Worm (Caenorhabditis elegans): ENCODE results near the gene ZK673.2.

Gene ZK673.2

ce11 chrII:10447348-10448316, at the start of gene ZK673.2:
Gene ZK673.2 (plus strand): TSS chrII:10448266.
- TF ChIP-seq ceh-63 (GFP tag; optimal IDR thresholded peaks at IDR 0.05): no peak
- TF ChIP-seq ztf-11 (tag; optimal IDR thresholded peaks at IDR 0.05): no peak
- no peak for TF ChIP-seq zag-1 (tag; optimal IDR thresholded peaks at IDR 0.05)
- no peak for TF ChIP-seq unc-30 (tag; optimal IDR thresholded peaks at IDR 0.05)
- TF ChIP-seq nhr-47 (tag; optimal IDR thresholded peaks at IDR 0.05): no peak
- TF ChIP-seq fkh-8 (tag; optimal IDR thresholded peaks at IDR 0.05): peak; percentile 29
- peak; percentile 46 for TF ChIP-seq nhr-90 (tag; optimal IDR thresholded peaks at IDR 0.05; ENCODE audit: poor library complexity)
- no peak for TF ChIP-seq nhr-84 (tag; optimal IDR thresholded peaks at IDR 0.05)
- peak; percentile 1 for TF ChIP-seq vab-15 (tag; optimal IDR thresholded peaks at IDR 0.05)
- TF ChIP-seq C34B4.2 (tag; optimal IDR thresholded peaks at IDR 0.05): peak; percentile 3
- no peak for TF ChIP-seq fkh-10 (GFP tag; optimal IDR thresholded peaks at IDR 0.05)
- peak; percentile 3 for TF ChIP-seq rnt-1 (tag; optimal IDR thresholded peaks at IDR 0.05)
- TF ChIP-seq isw-1 (GFP tag; IDR thresholded peaks at IDR 0.05): no peak
- no peak for TF ChIP-seq jun-1 (tag; optimal IDR thresholded peaks at IDR 0.05)
- no peak for TF ChIP-seq pqm-1 (tag; optimal IDR thresholded peaks at IDR 0.05)
- TF ChIP-seq nhr-77 (tag; optimal IDR thresholded peaks at IDR 0.05): no peak
- TF ChIP-seq nhr-20 (tag; optimal IDR thresholded peaks at IDR 0.05): peak; percentile 67
- TF ChIP-seq ets-5 (GFP tag; IDR thresholded peaks at IDR 0.05): no peak
- no peak for TF ChIP-seq fkh-4 (tag; optimal IDR thresholded peaks at IDR 0.05; ENCODE audit: borderline replicate concordance)
- TF ChIP-seq alr-1 (tag; optimal IDR thresholded peaks at IDR 0.05; ENCODE audit: borderline replicate concordance): no peak
- TF ChIP-seq lsy-2 (tag; optimal IDR thresholded peaks at IDR 0.05): peak in 1 of 2 experiments; percentile 53
- no peak for TF ChIP-seq hlh-4 (tag; optimal IDR thresholded peaks at IDR 0.05)
- TF ChIP-seq aly-2 (tag; optimal IDR thresholded peaks at IDR 0.05): no peak
- peak; percentile 55 for TF ChIP-seq snu-23 (GFP tag; optimal IDR thresholded peaks at IDR 0.05)
- peak; percentile 94 for TF ChIP-seq nhr-85 (tag)
- TF ChIP-seq lin-15B (tag; optimal IDR thresholded peaks at IDR 0.05): no peak
- TF ChIP-seq dpl-1 (GFP tag; optimal IDR thresholded peaks at IDR 0.05): no peak
- TF ChIP-seq mep-1 (tag; optimal IDR thresholded peaks at IDR 0.05): peak; percentile 38
- no peak for TF ChIP-seq ces-1 (GFP tag; optimal IDR thresholded peaks at IDR 0.05)
- peak in 4 of 6 experiments; percentile 22 to 92 (median 51) for TF ChIP-seq elt-3 (tag; optimal IDR thresholded peaks at IDR 0.05)
- TF ChIP-seq grh-1 (GFP tag; IDR thresholded peaks at IDR 0.05): peak; percentile 72
- TF ChIP-seq nhr-11 (tag; optimal IDR thresholded peaks at IDR 0.05): peak; percentile 32
- TF ChIP-seq lin-35 (GFP tag; optimal IDR thresholded peaks at IDR 0.05): peak in 1 of 2 experiments; percentile 51
- peak; percentile 21 for TF ChIP-seq lin-13 (GFP tag; optimal IDR thresholded peaks at IDR 0.05)
- peak in 1 of 2 experiments; percentile 64 for TF ChIP-seq mdl-1 (tag; optimal IDR thresholded peaks at IDR 0.05)
- no peak for TF ChIP-seq sptf-1 (tag; optimal IDR thresholded peaks at IDR 0.05)
- no peak; the same call in 1 of the 2 replicates for TF ChIP-seq ceh-88 (GFP tag; IDR thresholded peaks at IDR 0.05)
- TF ChIP-seq efl-1 (optimal IDR thresholded peaks at IDR 0.05): no peak
- peak; percentile 7 to 93 for TF ChIP-seq efl-1 (GFP tag; optimal IDR thresholded peaks at IDR 0.05 in 1 of 2)
- peak; percentile 74 for TF ChIP-seq elt-2 (tag; optimal IDR thresholded peaks at IDR 0.05)
- TF ChIP-seq lin-14 (GFP tag; optimal IDR thresholded peaks at IDR 0.05): peak; percentile 64
- peak; percentile 45; the same call in 1 of the 2 replicates for TF ChIP-seq nhr-19 (GFP tag; conservative IDR thresholded peaks at IDR 0.05)
- TF ChIP-seq nhr-71 (tag; optimal IDR thresholded peaks at IDR 0.05): peak; percentile 75
- TF ChIP-seq blmp-1 (tag; optimal IDR thresholded peaks at IDR 0.05): peak; percentile 80
- TF ChIP-seq pax-3 (tag; optimal IDR thresholded peaks at IDR 0.05): no peak
- no peak for TF ChIP-seq snpc-4 (tag; optimal IDR thresholded peaks at IDR 0.05)
